Fruit fly (Drosophila melanogaster) whole organism, embryonic: ENCODE measurements around the gene CG7878.

Experiments
- Atf6 ChIP-seq: fragments of 200-800 bp; sonication (Bioruptor generic); IDR thresholded peaks from 2 replicates; pipeline ENCODE4 v1.3.6; 2022; ENCODE audit warnings: missing biosample characterization, missing genetic modification characterization
- CG10366 ChIP-seq: fragments of 200-800 bp; sonication (Bioruptor generic); IDR thresholded peaks from 2 replicates; pipeline ENCODE4 v1.3.6; 2022; ENCODE audit warnings: missing biosample characterization, missing genetic modification characterization
- CG10543 ChIP-seq: fragments of 200-800 bp; sonication (Bioruptor generic); optimal IDR thresholded peaks from 3 replicates; lab custom pipeline; 2017; ENCODE audit warnings: missing biosample characterization, mild to moderate bottlenecking, missing genetic modification characterization, moderate library complexity
- CG11696 ChIP-seq: fragments of 200-800 bp; sonication (Bioruptor generic); IDR thresholded peaks from 2 replicates; pipeline ENCODE4 v1.3.6; 2022; ENCODE audit warnings: missing biosample characterization, missing genetic modification characterization
- CG11723 ChIP-seq: fragments of 200-800 bp; sonication (Bioruptor generic); optimal IDR thresholded peaks from 2 replicates; lab custom pipeline; 2017; ENCODE audit warnings: missing biosample characterization, mild to moderate bottlenecking, missing genetic modification characterization
- CG12391 ChIP-seq: fragments of 200-800 bp; sonication (Bioruptor generic); optimal IDR thresholded peaks from 3 replicates; lab custom pipeline; 2018; ENCODE audit warnings: missing biosample characterization, mild to moderate bottlenecking, missing genetic modification characterization, moderate library complexity
- CG12769 ChIP-seq: fragments of 200-800 bp; sonication (Bioruptor generic); optimal IDR thresholded peaks from 2 replicates; lab custom pipeline; 2019; ENCODE audit warnings: missing biosample characterization, mild to moderate bottlenecking, missing genetic modification characterization, moderate library complexity
- CG13287 ChIP-seq: fragments of 200-800 bp; sonication (Bioruptor generic); IDR thresholded peaks from 2 replicates; pipeline ENCODE4 v1.3.6; 2022; ENCODE audit warnings: missing biosample characterization, missing genetic modification characterization; ENCODE audit not compliant: partially characterized antibody
- CG13624 ChIP-seq: fragments of 200-800 bp; sonication (Bioruptor generic); optimal IDR thresholded peaks from 2 replicates; lab custom pipeline; 2016; ENCODE audit warnings: missing biosample characterization, missing genetic modification characterization
- CG14965 ChIP-seq: fragments of 200-800 bp; sonication (Bioruptor generic); optimal IDR thresholded peaks from 2 replicates; lab custom pipeline; 2016; ENCODE audit warnings: missing biosample characterization, missing genetic modification characterization, borderline replicate concordance
- CG15479 ChIP-seq: fragments of 200-800 bp; sonication (Bioruptor generic); optimal IDR thresholded peaks from 3 replicates; lab custom pipeline; 2019; ENCODE audit warnings: missing biosample characterization, mild to moderate bottlenecking, missing genetic modification characterization, moderate library complexity
- CG18262 ChIP-seq: fragments of 200-800 bp; optimal IDR thresholded peaks from 3 replicates; lab custom pipeline; 2019; ENCODE audit warnings: missing biosample characterization, mild to moderate bottlenecking, missing genetic modification characterization, moderate library complexity
- CG30020 ChIP-seq: fragments of 200-800 bp; optimal IDR thresholded peaks from 2 replicates; lab custom pipeline; 2019; ENCODE audit warnings: missing biosample characterization, mild to moderate bottlenecking, missing genetic modification characterization, moderate library complexity
- CG6765 ChIP-seq: fragments of 200-800 bp; sonication (Bioruptor generic); optimal IDR thresholded peaks from 3 replicates; lab custom pipeline; 2017; ENCODE audit warnings: missing biosample characterization, mild to moderate bottlenecking, missing genetic modification characterization
- CG7357 ChIP-seq: fragments of 200-800 bp; sonication (Bioruptor generic); IDR thresholded peaks from 3 replicates; pipeline ENCODE4 v1.3.6; 2022; ENCODE audit warnings: missing biosample characterization, missing genetic modification characterization
- CG8281 ChIP-seq: fragments of 200-800 bp; sonication (Bioruptor generic); optimal IDR thresholded peaks from 2 replicates; lab custom pipeline; 2018; ENCODE audit warnings: missing biosample characterization, mild to moderate bottlenecking, missing genetic modification characterization, moderate library complexity
- CG9797 ChIP-seq: fragments of 200-800 bp; sonication (Bioruptor generic); optimal IDR thresholded peaks from 3 replicates; lab custom pipeline; 2018; ENCODE audit warnings: missing biosample characterization, mild to moderate bottlenecking, missing genetic modification characterization
- CHES-1-like ChIP-seq: fragments of 200-800 bp; sonication (Bioruptor generic); optimal IDR thresholded peaks from 2 replicates; lab custom pipeline; 2016; ENCODE audit warnings: missing biosample characterization, missing genetic modification characterization
- Chrac-16 ChIP-seq: fragments of 200-800 bp; sonication (Bioruptor generic); optimal IDR thresholded peaks from 3 replicates; lab custom pipeline; 2016; ENCODE audit warnings: missing biosample characterization, missing genetic modification characterization
- Deaf1 ChIP-seq: fragments of 200-800 bp; optimal IDR thresholded peaks from 3 replicates; lab custom pipeline; 2019; ENCODE audit warnings: missing biosample characterization, mild to moderate bottlenecking, missing genetic modification characterization, moderate library complexity
- ERR ChIP-seq: fragments of 200-800 bp; sonication (Bioruptor generic); optimal IDR thresholded peaks from 2 replicates; lab custom pipeline; 2016; ENCODE audit warnings: missing biosample characterization, missing genetic modification characterization
- Fer1 ChIP-seq: fragments of 200-800 bp; sonication (Bioruptor generic); optimal IDR thresholded peaks from 2 replicates; lab custom pipeline; 2017; ENCODE audit warnings: missing biosample characterization, mild to moderate bottlenecking, missing genetic modification characterization
- HLH3B ChIP-seq: fragments of 200-800 bp; sonication (Bioruptor generic); IDR thresholded peaks from 2 replicates; pipeline ENCODE4 v1.3.6; 2022; ENCODE audit warnings: missing biosample characterization, missing genetic modification characterization
- Lim3 ChIP-seq: fragments of 200-800 bp; sonication (Bioruptor generic); IDR thresholded peaks from 2 replicates; pipeline ENCODE4 v1.3.6; 2022; ENCODE audit warnings: missing biosample characterization, missing genetic modification characterization
- NK7.1 ChIP-seq: fragments of 200-800 bp; sonication (Bioruptor generic); optimal IDR thresholded peaks from 3 replicates; lab custom pipeline; 2016; ENCODE audit warnings: missing biosample characterization, missing genetic modification characterization
- Nf-YB ChIP-seq: fragments of 200-800 bp; sonication (Bioruptor generic); optimal IDR thresholded peaks from 3 replicates; lab custom pipeline; 2019; ENCODE audit warnings: missing biosample characterization, mild to moderate bottlenecking, missing genetic modification characterization, moderate library complexity
- Ptx1 ChIP-seq: fragments of 200-800 bp; sonication (Bioruptor generic); IDR thresholded peaks from 2 replicates; pipeline ENCODE4 v1.3.6; 2022; ENCODE audit warnings: missing biosample characterization, missing genetic modification characterization
- Xbp1 ChIP-seq: fragments of 200-800 bp; sonication (Bioruptor generic); optimal IDR thresholded peaks from 3 replicates; lab custom pipeline; 2016; ENCODE audit warnings: missing biosample characterization, mild to moderate bottlenecking, missing genetic modification characterization
- Xrp1 ChIP-seq: fragments of 200-800 bp; sonication (Bioruptor generic); IDR thresholded peaks from 2 replicates; pipeline ENCODE4 v1.3.6; 2022; ENCODE audit warnings: missing biosample characterization, missing genetic modification characterization
- amos ChIP-seq: fragments of 200-800 bp; sonication (Bioruptor generic); IDR thresholded peaks from 2 replicates; pipeline ENCODE4 v1.3.6; 2022; ENCODE audit warnings: missing biosample characterization, missing genetic modification characterization; ENCODE audit not compliant: partially characterized antibody
- ap ChIP-seq: fragments of 200-800 bp; sonication (Bioruptor generic); IDR thresholded peaks from 2 replicates; pipeline ENCODE4 v1.3.6; 2022; ENCODE audit warnings: missing biosample characterization, missing genetic modification characterization
- ato ChIP-seq: fragments of 200-800 bp; sonication (Bioruptor generic); IDR thresholded peaks from 2 replicates; pipeline ENCODE4 v1.3.6; 2022; ENCODE audit warnings: missing biosample characterization, missing genetic modification characterization; ENCODE audit not compliant: partially characterized antibody
- br ChIP-seq: fragments of >200 bp; optimal IDR thresholded peaks from 2 replicates; lab custom pipeline; 2017
- cato ChIP-seq: fragments of 200-800 bp; sonication (Bioruptor generic); optimal IDR thresholded peaks from 2 replicates; lab custom pipeline; 2016; ENCODE audit warnings: missing biosample characterization, missing genetic modification characterization, borderline replicate concordance
- crc ChIP-seq: fragments of 200-800 bp; sonication (Bioruptor generic); optimal IDR thresholded peaks from 2 replicates; lab custom pipeline; 2016; ENCODE audit warnings: missing biosample characterization, missing genetic modification characterization
- en ChIP-seq: fragments of 200-800 bp; sonication (Bioruptor generic); optimal IDR thresholded peaks from 2 replicates; lab custom pipeline; 2016; ENCODE audit warnings: missing biosample characterization, missing genetic modification characterization
- fd102C ChIP-seq: fragments of 200-800 bp; sonication (Bioruptor generic); optimal IDR thresholded peaks from 2 replicates; lab custom pipeline; 2018; ENCODE audit warnings: missing biosample characterization, mild to moderate bottlenecking, missing genetic modification characterization, moderate library complexity
- grau ChIP-seq: fragments of 200-800 bp; optimal IDR thresholded peaks from 3 replicates; lab custom pipeline; 2019; ENCODE audit warnings: missing biosample characterization, mild to moderate bottlenecking, missing genetic modification characterization, moderate library complexity
- luna ChIP-seq: fragments of 200-800 bp; sonication (Bioruptor generic); optimal IDR thresholded peaks from 2 replicates; lab custom pipeline; 2016; ENCODE audit warnings: missing biosample characterization, missing genetic modification characterization
- nom ChIP-seq: fragments of 200-800 bp; sonication (Bioruptor generic); optimal IDR thresholded peaks from 2 replicates; lab custom pipeline; 2017; ENCODE audit warnings: missing biosample characterization, missing genetic modification characterization, mild to moderate bottlenecking, moderate library complexity, missing genetic modification reagents
- otp ChIP-seq: fragments of 200-800 bp; sonication (Bioruptor generic); IDR thresholded peaks from 3 replicates; pipeline ENCODE4, ENCODE4 v1.3.6; 2022; ENCODE audit warnings: missing biosample characterization, missing genetic modification characterization
- phol ChIP-seq: fragments of 200-800 bp; sonication (Bioruptor generic); optimal IDR thresholded peaks from 3 replicates; lab custom pipeline; 2018; ENCODE audit warnings: missing biosample characterization, mild to moderate bottlenecking, missing genetic modification characterization, moderate library complexity
- prd ChIP-seq, 3 experiments: fragments of >200 bp in 2 of 3; fragments of 200-800 bp in 1 of 3; sonication (Bioruptor generic) in 1 of 3; optimal IDR thresholded peaks in 2 of 3; IDR thresholded peaks in 1 of 3; 2 replicates in 2 of 3; 3 replicates in 1 of 3; pipeline versions ENCODE4 v1.3.6 to Lab custom; 2017 to 2022; ENCODE audit warnings: missing biosample characterization in 1 of 3, missing genetic modification characterization in 1 of 3
- sd ChIP-seq: fragments of 200-800 bp; sonication (Bioruptor generic); optimal IDR thresholded peaks from 3 replicates; lab custom pipeline; 2018; ENCODE audit warnings: missing biosample characterization, mild to moderate bottlenecking, missing genetic modification characterization, moderate library complexity
- slbo ChIP-seq: fragments of 200-800 bp; sonication (Bioruptor generic); IDR thresholded peaks from 2 replicates; pipeline ENCODE4 v1.3.6; 2022; ENCODE audit warnings: missing biosample characterization, missing genetic modification characterization
- slou ChIP-seq: fragments of 200-800 bp; sonication (Bioruptor generic); optimal IDR thresholded peaks from 3 replicates; lab custom pipeline; 2016; ENCODE audit warnings: missing biosample characterization, missing genetic modification characterization
- sqz ChIP-seq: fragments of 200-800 bp; sonication (Bioruptor generic); optimal IDR thresholded peaks from 3 replicates; lab custom pipeline; 2018; ENCODE audit warnings: missing biosample characterization, mild to moderate bottlenecking, missing genetic modification characterization
- stwl ChIP-seq: fragments of 200-800 bp; sonication (Bioruptor generic); optimal IDR thresholded peaks from 3 replicates; lab custom pipeline; 2018; ENCODE audit warnings: missing biosample characterization, mild to moderate bottlenecking, missing genetic modification characterization, moderate library complexity
- trh ChIP-seq: fragments of 200-800 bp; sonication (Bioruptor generic); optimal IDR thresholded peaks from 2 replicates; lab custom pipeline; 2016; ENCODE audit warnings: missing biosample characterization, missing genetic modification characterization
- usp ChIP-seq: fragments of >200 bp; optimal IDR thresholded peaks from 2 replicates; lab custom pipeline; 2017; ENCODE audit warnings: missing biosample characterization, missing genetic modification characterization

Gene CG7878

dm6 chr3R:8171489-8172161, 49.1 kb downstream of the CG7878 start (continued):
- TF ChIP-seq ap (GFP tag; lab: Robert Waterston, UW) (no peak), stwl (tag; lab: Kevin White, UChicago) (no peak), Lim3 (no peak), Atf6 (GFP tag; lab: Robert Waterston, UW) (no peak), usp (GFP tag; lab: Kevin White, UChicago) (no peak), CG9797 (GFP tag; lab: Kevin White, UChicago) (no peak), Xbp1 (GFP tag; lab: Kevin White, UChicago) (peak; percentile 46), phol (peak; percentile 68), sqz (GFP tag; lab: Kevin White, UChicago) (no peak), grau (tag; lab: Kevin White, UChicago) (peak; percentile 22), nom (no peak), prd (optimal IDR thresholded peaks at IDR 0.05; lab: Kevin White, UChicago) (no peak), prd (GFP tag; IDR thresholded peaks at IDR 0.05; lab: Robert Waterston, UW) (peak; percentile 67; the same call in 2 of the 3 replicates), Chrac-16 (GFP tag; lab: Kevin White, UChicago) (peak; percentile 56), sd (tag; lab: Kevin White, UChicago) (no peak), Fer1 (GFP tag; lab: Kevin White, UChicago) (no peak), HLH3B (GFP tag; lab: Robert Waterston, UW) (peak; percentile 48), trh (GFP tag; lab: Kevin White, UChicago) (no peak), CG6765 (GFP tag; lab: Kevin White, UChicago) (no peak), slbo (GFP tag; lab: Robert Waterston, UW) (peak; percentile 32; the same call in 1 of the 2 replicates), luna (no peak), CG11723 (GFP tag; lab: Kevin White, UChicago) (no peak), CHES-1-like (GFP tag; lab: Kevin White, UChicago) (no peak), CG15479 (GFP tag; lab: Kevin White, UChicago) (no peak), CG12769 (tag; lab: Kevin White, UChicago) (no peak), CG30020 (tag; lab: Kevin White, UChicago) (no peak), CG12391 (tag; lab: Kevin White, UChicago) (peak; percentile 68), NK7.1 (GFP tag; lab: Kevin White, UChicago) (no peak), CG14965 (GFP tag; lab: Kevin White, UChicago) (no peak), Nf-YB (GFP tag; lab: Kevin White, UChicago) (no peak), br (lab: Kevin White, UChicago) (no peak), CG10543 (GFP tag; lab: Kevin White, UChicago) (no peak), Deaf1 (tag; lab: Kevin White, UChicago) (no peak), amos (GFP tag; lab: Robert Waterston, UW) (no peak), CG13624 (GFP tag; lab: Kevin White, UChicago) (no peak), CG8281 (tag; lab: Kevin White, UChicago) (peak; percentile 98), slou (GFP tag; lab: Kevin White, UChicago) (no peak), ERR (GFP tag; lab: Kevin White, UChicago) (no peak), fd102C (GFP tag; lab: Kevin White, UChicago) (no peak), CG13287 (GFP tag; lab: Robert Waterston, UW) (no peak), otp (GFP tag; lab: Robert Waterston, UW) (peak; percentile 61; the same call in 1 of the 3 replicates), CG7357 (GFP tag; lab: Robert Waterston, UW) (no peak), ato (GFP tag; lab: Robert Waterston, UW) (no peak), CG18262 (tag; lab: Kevin White, UChicago) (peak; percentile 61), Xrp1 (GFP tag; lab: Robert Waterston, UW) (peak; percentile 60; the same call in 1 of the 2 replicates), CG11696 (no peak), en (GFP tag; lab: Kevin White, UChicago) (peak; percentile 24), Ptx1 (peak; percentile 73), cato (GFP tag; lab: Kevin White, UChicago) (no peak), crc (no peak), CG10366 (GFP tag; lab: Robert Waterston, UW) (peak; percentile 57)
